Worm (Caenorhabditis elegans): Measurements from ENCODE around the gene lgc-36.

Gene lgc-36

ce11 chrV:11239187-11239725 lies 19.5 kb downstream of the lgc-36 start, which contains the start of the genes dvc-1 and ima-1:
dvc-1 (minus strand) TSS chrV:11239331.
ima-1 (plus strand) TSS chrV:11239675.
- TF ChIP-seq pros-1 (tag; optimal IDR thresholded peaks at IDR 0.05) (no peak), hlh-6 (tag; optimal IDR thresholded peaks at IDR 0.05) (peak; percentile 81), K09A11.1 (tag; optimal IDR thresholded peaks at IDR 0.05; ENCODE audit: insufficient read depth) (peak; percentile 72), che-1 (tag; optimal IDR thresholded peaks at IDR 0.05) (peak; percentile 59), ztf-16 (tag; optimal IDR thresholded peaks at IDR 0.05) (peak; percentile 82), ceh-31 (tag; optimal IDR thresholded peaks at IDR 0.05) (peak; percentile 82), pha-2 (tag; optimal IDR thresholded peaks at IDR 0.05) (no peak), pqm-1 (tag; optimal IDR thresholded peaks at IDR 0.05) (no peak), lin-11 (tag; optimal IDR thresholded peaks at IDR 0.05) (peak; percentile 17), madf-2 (tag; optimal IDR thresholded peaks at IDR 0.05) (peak; percentile 38), ets-4 (tag; optimal IDR thresholded peaks at IDR 0.05) (peak; percentile 23), fkh-10 (GFP tag; optimal IDR thresholded peaks at IDR 0.05) (no peak), hlh-13 (GFP tag; optimal IDR thresholded peaks at IDR 0.05) (peak; percentile 40), nhr-11 (tag; optimal IDR thresholded peaks at IDR 0.05) (no peak), dmd-4 (tag; optimal IDR thresholded peaks at IDR 0.05; ENCODE audit: borderline replicate concordance) (no peak), ref-2 (tag; optimal IDR thresholded peaks at IDR 0.05) (peak; percentile 65), mec-3 (tag; optimal IDR thresholded peaks at IDR 0.05; ENCODE audit: borderline replicate concordance) (no peak), ceh-18 (tag; optimal IDR thresholded peaks at IDR 0.05) (peak; percentile 24), lim-6 (tag; optimal IDR thresholded peaks at IDR 0.05) (peak; percentile 42), hlh-30 (tag; optimal IDR thresholded peaks at IDR 0.05; ENCODE audit: insufficient read depth) (peak; percentile 70), rnt-1 (tag; optimal IDR thresholded peaks at IDR 0.05) (peak; percentile 76), hlh-15 (tag; optimal IDR thresholded peaks at IDR 0.05) (peak; percentile 70), eyg-1 (tag; optimal IDR thresholded peaks at IDR 0.05) (peak; percentile 4), elt-4 (tag; optimal IDR thresholded peaks at IDR 0.05) (no peak), unc-3 (GFP tag; conservative IDR thresholded peaks at IDR 0.05) (peak; percentile 55; the same call in 1 of the 2 replicates), unc-3 (tag; optimal IDR thresholded peaks at IDR 0.05) (peak; percentile 68), odd-2 (tag; optimal IDR thresholded peaks at IDR 0.05) (peak; percentile 70), K02D7.2 (tag; optimal IDR thresholded peaks at IDR 0.05) (peak; percentile 62), sdc-2 (tag; optimal IDR thresholded peaks at IDR 0.05) (peak; percentile 53), ceh-19 (GFP tag; optimal IDR thresholded peaks at IDR 0.05) (peak; percentile 66), fkh-6 (tag; optimal IDR thresholded peaks at IDR 0.05) (peak; percentile 79), pax-1 (tag; optimal IDR thresholded peaks at IDR 0.05) (peak; percentile 25), ttx-3 (tag; optimal IDR thresholded peaks at IDR 0.05) (peak; percentile 75), ceh-9 (tag; optimal IDR thresholded peaks at IDR 0.05) (no peak), C38D4.7 (GFP tag; optimal IDR thresholded peaks at IDR 0.05) (peak; percentile 64), ceh-6 (GFP tag; optimal IDR thresholded peaks at IDR 0.05) (peak; percentile 65), sox-4 (tag; optimal IDR thresholded peaks at IDR 0.05) (peak; percentile 65), unc-42 (tag; optimal IDR thresholded peaks at IDR 0.05) (peak; percentile 28), sox-2 (GFP tag; IDR thresholded peaks at IDR 0.05) (peak; percentile 46), syd-9 (tag; optimal IDR thresholded peaks at IDR 0.05) (peak; percentile 74), ceh-45 (GFP tag; IDR thresholded peaks at IDR 0.05) (0 out of 2 replicates have a peak, but pooled peaks have one; percentile 51), T23F11.4 (GFP tag; optimal IDR thresholded peaks at IDR 0.05) (peak; percentile 22), elt-2 (tag; optimal IDR thresholded peaks at IDR 0.05) (peak; percentile 90), ceh-14 (tag; optimal IDR thresholded peaks at IDR 0.05) (peak; percentile 85), pha-4 (tag; optimal IDR thresholded peaks at IDR 0.05) (no peak), nhr-232 (tag; optimal IDR thresholded peaks at IDR 0.05) (peak; percentile 66), tbx-7 (tag; optimal IDR thresholded peaks at IDR 0.05) (no peak), ceh-48 (tag; optimal IDR thresholded peaks at IDR 0.05) (peak; percentile 27), pat-9 (tag; optimal IDR thresholded peaks at IDR 0.05) (peak; percentile 71), ceh-34 (tag; optimal IDR thresholded peaks at IDR 0.05) (peak; percentile 87), ceh-24 (tag; optimal IDR thresholded peaks at IDR 0.05) (peak; percentile 26), pag-3 (tag; optimal IDR thresholded peaks at IDR 0.05; ENCODE audit: borderline replicate concordance) (no peak)
